Worm (Caenorhabditis elegans) whole organism, L4 larva: ENCODE results near the gene cyp-34A6.
A peak's percentile ranks its signal among the peaks of the same experiment; 100 is the strongest.

Experiments
- F37D6.2 ChIP-seq: sonication (generic microtip); optimal IDR thresholded peaks from 2 replicates; lab custom pipeline; 2016; ENCODE audit warnings: mild to moderate bottlenecking, missing genetic modification characterization, missing compliant biosample characterization
- F49E8.2 ChIP-seq: sonication (generic microtip); optimal IDR thresholded peaks from 2 replicates; lab custom pipeline; 2016; ENCODE audit warnings: missing compliant biosample characterization, mild to moderate bottlenecking, missing genetic modification characterization, borderline replicate concordance
- R02D3.7 ChIP-seq: fragments of 150-350 bp; sonication (generic microtip); optimal IDR thresholded peaks from 3 replicates; lab custom pipeline; 2014; ENCODE audit warnings: missing biosample characterization, missing genetic modification characterization
- T20F7.1 ChIP-seq: fragments of 200-800 bp; sonication (Bioruptor generic); optimal IDR thresholded peaks from 2 replicates; lab custom pipeline; 2018; ENCODE audit warnings: mild to moderate bottlenecking, missing genetic modification characterization, missing compliant biosample characterization
- T26A8.4 ChIP-seq: fragments of 200-800 bp; sonication (Bioruptor generic); IDR thresholded peaks from 2 replicates; pipeline ENCODE4 v1.3.6; 2022; ENCODE audit warnings: missing genetic modification characterization, missing compliant biosample characterization
- Y5F2A.4 ChIP-seq: fragments of 200-800 bp; sonication (Bioruptor generic); optimal IDR thresholded peaks from 2 replicates; lab custom pipeline; 2018; ENCODE audit warnings: mild to moderate bottlenecking, missing genetic modification characterization, missing compliant biosample characterization
- ZK337.2 ChIP-seq: fragments of 200-800 bp; sonication (Bioruptor generic); IDR thresholded peaks from 2 replicates; pipeline ENCODE4 v1.3.6; 2022; ENCODE audit warnings: missing genetic modification reagents, missing genetic modification characterization, missing compliant biosample characterization
- aha-1 ChIP-seq: fragments of 150-350 bp; peaks from one replicate; lab custom pipeline; 2014; ENCODE audit warnings: missing biosample characterization, missing genetic modification characterization
- arid-1 ChIP-seq: fragments of 200-800 bp; sonication (Bioruptor generic); conservative IDR thresholded peaks from 2 replicates; pipeline ENCODE4 v1.3.6; 2022; ENCODE audit warnings: missing genetic modification reagents, missing genetic modification characterization, missing compliant biosample characterization
- ceh-32 ChIP-seq: sonication (generic microtip); optimal IDR thresholded peaks from 2 replicates; lab custom pipeline; 2016; ENCODE audit warnings: mild to moderate bottlenecking, missing genetic modification characterization, missing compliant biosample characterization; ENCODE audit not compliant: poor library complexity
- ceh-44 ChIP-seq: fragments of 200-800 bp; sonication (Bioruptor generic); IDR thresholded peaks from 2 replicates; pipeline ENCODE4 v1.3.6; 2022; ENCODE audit warnings: missing genetic modification reagents, missing genetic modification characterization, missing compliant biosample characterization
- ces-1 ChIP-seq: fragments of 150-350 bp; sonication (generic microtip); optimal IDR thresholded peaks from 4 replicates; lab custom pipeline; 2014; ENCODE audit warnings: missing biosample characterization, missing genetic modification reagents, missing genetic modification characterization
- daf-16 ChIP-seq, 3 experiments: sonication (generic microtip); optimal IDR thresholded peaks; 2 replicates each; lab custom pipeline; 2016 to 2017; ENCODE audit warnings: missing genetic modification characterization in 3 of 3, missing genetic modification reagents in 3 of 3, mild to moderate bottlenecking in 2 of 3, missing compliant biosample characterization in 2 of 3, missing biosample characterization in 1 of 3, moderate library complexity in 1 of 3
- daf-19 ChIP-seq: fragments of 200-800 bp; sonication (Bioruptor generic); conservative IDR thresholded peaks from 2 replicates; pipeline ENCODE4 v1.3.6; 2022; ENCODE audit warnings: missing genetic modification characterization, missing compliant biosample characterization
- dmd-6 ChIP-seq: fragments of 200-800 bp; sonication (Bioruptor generic); IDR thresholded peaks from 2 replicates; pipeline ENCODE4 v1.3.6; 2022; ENCODE audit warnings: missing genetic modification reagents, missing genetic modification characterization, missing compliant biosample characterization
- dmd-8 ChIP-seq: fragments of 200-800 bp; sonication (Bioruptor generic); IDR thresholded peaks from 2 replicates; pipeline ENCODE4 v1.3.6; 2022; ENCODE audit warnings: missing genetic modification characterization, missing compliant biosample characterization
- dmd-9 ChIP-seq: fragments of 200-800 bp; sonication (Bioruptor generic); IDR thresholded peaks from 2 replicates; pipeline ENCODE4 v1.3.6; 2022; ENCODE audit warnings: missing genetic modification reagents, missing genetic modification characterization, missing compliant biosample characterization
- fos-1 ChIP-seq: fragments of 150-350 bp; optimal IDR thresholded peaks from 2 replicates; lab custom pipeline; 2014; ENCODE audit warnings: missing biosample characterization, missing genetic modification characterization
- hlh-11 ChIP-seq: fragments of 200-800 bp; sonication (Bioruptor generic); optimal IDR thresholded peaks from 2 replicates; lab custom pipeline; 2018; ENCODE audit warnings: mild to moderate bottlenecking, missing genetic modification characterization, missing compliant biosample characterization
- hlh-30 ChIP-seq: sonication (generic microtip); optimal IDR thresholded peaks from 2 replicates; lab custom pipeline; 2017; ENCODE audit warnings: antibody characterized with exemption, mild to moderate bottlenecking, missing genetic modification characterization, missing compliant biosample characterization; ENCODE audit not compliant: insufficient read depth
- lim-7 ChIP-seq: fragments of 200-800 bp; sonication (Bioruptor generic); IDR thresholded peaks from 2 replicates; pipeline ENCODE4 v1.3.6; 2022; ENCODE audit warnings: missing genetic modification characterization, missing compliant biosample characterization
- lin-13 ChIP-seq: fragments of 150-350 bp; optimal IDR thresholded peaks from 2 replicates; lab custom pipeline; 2014; ENCODE audit warnings: missing biosample characterization, missing genetic modification reagents, missing genetic modification characterization
- lin-29 ChIP-seq: fragments of 200-800 bp; sonication (Bioruptor generic); IDR thresholded peaks from 2 replicates; pipeline ENCODE4 v1.3.6; 2022; ENCODE audit warnings: missing genetic modification reagents, missing genetic modification characterization, missing compliant biosample characterization
- lsy-2 ChIP-seq, 2 experiments: fragments of 150-350 bp in 1 of 2; sonication (generic microtip) in 1 of 2; optimal IDR thresholded peaks; 2 replicates each; lab custom pipeline; 2014 to 2017; ENCODE audit warnings: missing biosample characterization in 2 of 2, missing genetic modification characterization in 2 of 2
- madf-9 ChIP-seq: fragments of 200-800 bp; sonication (Bioruptor generic); conservative IDR thresholded peaks from 2 replicates; pipeline ENCODE4 v1.3.6; 2022; ENCODE audit warnings: missing genetic modification reagents, missing genetic modification characterization, missing compliant biosample characterization
- mdl-1 ChIP-seq, 2 experiments: fragments of 150-350 bp in 1 of 2; sonication (generic microtip) in 1 of 2; optimal IDR thresholded peaks; 2 replicates each; lab custom pipeline; 2014 to 2017; ENCODE audit warnings: missing biosample characterization in 2 of 2, missing genetic modification characterization in 2 of 2
- nhr-28 ChIP-seq: fragments of 150-350 bp; optimal IDR thresholded peaks from 2 replicates; lab custom pipeline; 2014; ENCODE audit warnings: missing biosample characterization, missing genetic modification characterization
- nhr-41 ChIP-seq: fragments of 200-800 bp; sonication (Bioruptor generic); IDR thresholded peaks from 2 replicates; pipeline ENCODE4 v1.3.6; 2022; ENCODE audit warnings: missing genetic modification reagents, missing genetic modification characterization, missing compliant biosample characterization
- nhr-42 ChIP-seq: fragments of 200-800 bp; sonication (Bioruptor generic); IDR thresholded peaks from 2 replicates; pipeline ENCODE4 v1.3.6; 2022; ENCODE audit warnings: missing genetic modification characterization, missing compliant biosample characterization
- rbr-2 ChIP-seq: sonication (generic microtip); optimal IDR thresholded peaks from 2 replicates; lab custom pipeline; 2016; ENCODE audit warnings: missing genotype, missing genetic modification characterization, missing compliant biosample characterization
- saeg-2 ChIP-seq: fragments of 200-800 bp; sonication (Bioruptor generic); IDR thresholded peaks from 2 replicates; pipeline ENCODE4 v1.3.6; 2022; ENCODE audit warnings: missing genetic modification reagents, missing genetic modification characterization, missing compliant biosample characterization
- skn-1 ChIP-seq: fragments of 150-350 bp; optimal IDR thresholded peaks from 2 replicates; lab custom pipeline; 2014; ENCODE audit warnings: missing biosample characterization, missing genetic modification characterization
- snpc-1.2 ChIP-seq: fragments of 200-800 bp; sonication (Bioruptor generic); IDR thresholded peaks from 2 replicates; pipeline ENCODE4 v1.3.6; 2022; ENCODE audit warnings: missing genetic modification reagents, missing genetic modification characterization, missing compliant biosample characterization
- tag-97 ChIP-seq: fragments of 200-800 bp; sonication (Bioruptor generic); IDR thresholded peaks from 2 replicates; pipeline ENCODE4 v1.3.6; 2022; ENCODE audit warnings: missing genetic modification characterization, missing compliant biosample characterization
- unc-130 ChIP-seq: sonication (generic microtip); optimal IDR thresholded peaks from 2 replicates; lab custom pipeline; 2016; ENCODE audit warnings: missing genetic modification reagents, missing genetic modification characterization, missing compliant biosample characterization
- unc-39 ChIP-seq: sonication (generic microtip); optimal IDR thresholded peaks from 2 replicates; lab custom pipeline; 2017; ENCODE audit warnings: missing biosample characterization, missing genetic modification characterization
- zag-1 ChIP-seq: fragments of 150-350 bp; optimal IDR thresholded peaks from 2 replicates; lab custom pipeline; 2014; ENCODE audit warnings: missing biosample characterization, missing genetic modification characterization

The cyp-34A6 gene

ce11 chrV:3949723-3950122, 11.4 kb downstream of the cyp-34A6 start, which contains the start of gene dach-1:
dach-1 (plus strand) TSS chrV:3950023.
- TF ChIP-seq daf-16 (GFP tag; optimal IDR thresholded peaks at IDR 0.05; lab: Kevin White, UChicago), result no peak
- peak; percentile 66 for TF ChIP-seq daf-16 (tag; optimal IDR thresholded peaks at IDR 0.05; lab: Kevin White, UChicago)
- no peak for TF ChIP-seq rbr-2 (tag; lab: Kevin White, UChicago)
- TF ChIP-seq dmd-9 (GFP tag; lab: Robert Waterston, UW), result no peak
- TF ChIP-seq aha-1 (tag; lab: Kevin White, UChicago), result peak; percentile 65
- no peak for TF ChIP-seq ceh-44 (GFP tag; lab: Robert Waterston, UW)
- TF ChIP-seq unc-130, result no peak
- TF ChIP-seq daf-19 (GFP tag; lab: Robert Waterston, UW), result no peak
- no peak for TF ChIP-seq nhr-42 (GFP tag; lab: Robert Waterston, UW)
- TF ChIP-seq hlh-30 (tag; lab: Kevin White, UChicago), result no peak
- TF ChIP-seq dmd-6 (GFP tag; lab: Robert Waterston, UW), result no peak
- no peak for TF ChIP-seq skn-1 (tag; lab: Kevin White, UChicago)
- TF ChIP-seq fos-1 (tag; lab: Kevin White, UChicago), result no peak
- no peak for TF ChIP-seq R02D3.7

- TF ChIP-seq ZK337.2 (GFP tag; lab: Robert Waterston, UW) (no peak), nhr-41 (GFP tag; lab: Robert Waterston, UW) (no peak), unc-39 (tag; lab: Kevin White, UChicago) (no peak), ceh-32 (no peak), F49E8.2 (no peak), ces-1 (no peak), saeg-2 (no peak), madf-9 (GFP tag; lab: Robert Waterston, UW) (no peak), zag-1 (tag; lab: Kevin White, UChicago) (no peak), lin-29 (GFP tag; lab: Robert Waterston, UW) (no peak), F37D6.2 (tag; lab: Kevin White, UChicago) (no peak), mdl-1 (tag; optimal IDR thresholded peaks at IDR 0.05; lab: Kevin White, UChicago) (no peak), snpc-1.2 (no peak), dmd-8 (GFP tag; lab: Robert Waterston, UW) (no peak), lsy-2 (tag; optimal IDR thresholded peaks at IDR 0.05; lab: Kevin White, UChicago) (no peak), nhr-42 (GFP tag; lab: Robert Waterston, UW) (no peak), hlh-11 (no peak)
These were observed 16.1 kb downstream of the cyp-34A6 start, which contains the start of gene cyp-35B3 for ce11 chrV:3945053-3945452. cyp-35B3 (plus strand) TSS chrV:3945353.

- TF ChIP-seq dmd-6 (GFP tag; lab: Robert Waterston, UW), result no peak
- TF ChIP-seq aha-1 (tag; lab: Kevin White, UChicago), result peak; percentile 97
- TF ChIP-seq ceh-44 (GFP tag; lab: Robert Waterston, UW), result no peak
- no peak for TF ChIP-seq skn-1 (tag; lab: Kevin White, UChicago)
- no peak for TF ChIP-seq tag-97 (GFP tag; lab: Robert Waterston, UW)
- TF ChIP-seq Y5F2A.4 (GFP tag; lab: Kevin White, UChicago), result no peak
- TF ChIP-seq mdl-1 (tag; optimal IDR thresholded peaks at IDR 0.05; lab: Kevin White, UChicago), result no peak
- TF ChIP-seq lim-7, result no peak
These were observed 17.8 kb downstream of the cyp-34A6 start for ce11 chrV:3943364-3943763.

- TF ChIP-seq nhr-28 (tag; lab: Kevin White, UChicago) (peak; percentile 34), T20F7.1 (no peak)
These were observed 19.3 kb downstream of the cyp-34A6 start, which contains the start of gene cyp-35B2 for ce11 chrV:3941860-3942259. cyp-35B2 (plus strand) TSS chrV:3942160.

ce11 chrV:3938789-3939188, 22.3 kb downstream of the cyp-34A6 start, which contains the start of gene cyp-35B1:
cyp-35B1 (plus strand) TSS chrV:3939032.
- TF ChIP-seq arid-1 (no peak), lin-13 (GFP tag; lab: Kevin White, UChicago) (no peak), T26A8.4 (GFP tag; lab: Robert Waterston, UW) (no peak), daf-16 (GFP tag; optimal IDR thresholded peaks at IDR 0.05; lab: Kevin White, UChicago) (no peak), daf-16 (tag; optimal IDR thresholded peaks at IDR 0.05; lab: Kevin White, UChicago) (peak; percentile 68), nhr-28 (tag; lab: Kevin White, UChicago) (peak; percentile 92)
